Worm (Caenorhabditis elegans): Measurements from ENCODE around the gene ZC412.5.

ZC412.5 gene

DNA sequence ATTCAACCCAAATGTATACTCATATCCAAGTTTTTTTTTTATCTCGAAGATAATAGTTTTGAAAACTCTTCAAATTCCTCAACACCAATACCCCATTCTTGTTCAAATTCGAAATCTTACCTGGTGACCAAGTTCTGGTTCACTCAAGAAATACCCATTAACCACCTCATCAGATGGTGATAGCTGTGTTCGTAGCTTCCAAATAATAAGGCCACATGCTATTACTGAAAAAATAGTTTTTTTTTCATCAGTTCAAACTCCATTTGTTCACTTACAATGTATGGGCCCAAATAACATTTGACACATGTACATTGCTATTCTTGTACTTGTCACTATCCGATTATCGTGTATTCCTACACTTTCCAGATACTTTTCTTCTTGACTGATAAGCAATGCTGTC lies 32.2 kb upstream of the ZC412.5 start:
- no peak for TF ChIP-seq egl-5 (tag; optimal IDR thresholded peaks at IDR 0.05)
- no peak for TF ChIP-seq sea-2 (GFP tag; optimal IDR thresholded peaks at IDR 0.05)
- TF ChIP-seq mml-1 (tag; optimal IDR thresholded peaks at IDR 0.05): no peak
- TF ChIP-seq mdl-1 (tag; optimal IDR thresholded peaks at IDR 0.05): no peak
- no peak for TF ChIP-seq fkh-10 (GFP tag; optimal IDR thresholded peaks at IDR 0.05)
- TF ChIP-seq nfya-1 (tag; optimal IDR thresholded peaks at IDR 0.05; ENCODE audit: insufficient read depth): no peak

DNA sequence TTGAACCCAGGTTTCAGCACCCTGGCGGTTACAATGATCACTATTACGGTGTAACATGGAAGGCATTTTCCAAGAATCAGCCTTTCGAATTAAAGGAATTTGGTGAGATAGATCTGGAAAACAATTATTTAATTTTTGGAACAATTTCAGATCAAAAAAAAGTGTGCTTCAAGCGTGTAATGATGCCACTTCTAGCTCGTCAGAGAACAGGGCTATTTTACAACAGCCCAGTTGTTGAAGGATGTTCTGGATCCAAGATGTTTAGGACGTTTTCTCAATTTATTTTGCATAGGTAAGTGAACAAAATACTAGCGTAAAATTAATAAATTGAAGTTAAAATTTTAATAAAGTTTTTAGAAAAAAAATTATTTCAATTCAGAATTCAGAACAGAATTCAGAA lies 25.6 kb upstream of the ZC412.5 start:
- TF ChIP-seq daf-12 (tag; optimal IDR thresholded peaks at IDR 0.05) (no peak), unc-62 (GFP tag; optimal IDR thresholded peaks at IDR 0.05) (no peak), fkh-10 (GFP tag; optimal IDR thresholded peaks at IDR 0.05) (no peak), ztf-11 (tag; optimal IDR thresholded peaks at IDR 0.05) (no peak), mml-1 (tag; optimal IDR thresholded peaks at IDR 0.05) (no peak)

DNA sequence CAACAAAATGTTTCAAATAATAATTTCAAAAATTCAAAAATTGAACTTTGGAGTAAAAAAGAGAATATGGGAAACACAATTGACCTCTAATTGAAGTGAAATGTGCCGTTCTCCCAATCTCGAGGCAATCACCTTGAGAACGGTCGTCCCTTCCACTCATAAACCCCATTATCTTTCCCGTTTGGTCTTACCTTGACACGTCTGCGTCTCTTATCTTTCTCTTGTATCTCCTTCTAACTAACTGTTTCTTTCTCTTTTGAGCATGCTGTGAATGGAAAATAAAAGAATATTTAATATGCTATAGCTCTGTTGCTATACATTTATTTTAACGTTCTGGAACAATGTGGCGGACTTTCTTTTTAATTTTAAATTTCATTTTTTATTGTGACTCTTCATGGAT lies 24.3 kb upstream of the ZC412.5 start, which contains the start of gene H12D21.10:
Gene H12D21.10, plus strand, starts transcription at position 260 of the 400 bp plus-strand sequence.
- TF ChIP-seq sea-2 (GFP tag; optimal IDR thresholded peaks at IDR 0.05): no peak
- TF ChIP-seq pha-4 (tag; optimal IDR thresholded peaks at IDR 0.05): peak; percentile 15
- TF ChIP-seq elt-2 (tag; optimal IDR thresholded peaks at IDR 0.05): peak; percentile 13
- no peak for TF ChIP-seq ZK546.5 (tag; optimal IDR thresholded peaks at IDR 0.05)
- peak; percentile 27 for TF ChIP-seq nhr-25 (tag; optimal IDR thresholded peaks at IDR 0.05)
- no peak for TF ChIP-seq nhr-11 (tag; optimal IDR thresholded peaks at IDR 0.05)

DNA sequence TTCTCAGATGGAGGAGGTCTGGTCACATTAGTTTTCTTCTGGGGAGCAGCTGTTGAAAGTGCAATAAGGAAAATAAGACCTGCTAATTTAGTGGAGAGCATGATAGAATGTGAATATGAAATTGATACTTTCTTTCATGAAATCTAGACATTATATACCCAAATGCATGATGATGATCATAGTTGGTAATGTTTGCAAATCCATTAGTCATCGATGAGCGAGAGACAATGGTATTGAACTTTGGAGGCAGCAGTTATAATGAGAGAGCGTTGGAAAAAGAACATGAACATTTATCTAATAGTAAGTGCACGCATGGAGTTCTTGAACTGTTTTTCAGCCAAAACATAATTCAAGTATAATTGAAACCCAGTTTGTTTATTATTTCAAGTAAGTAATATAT lies 22.5 kb upstream of the ZC412.5 start, which contains the start of gene H12D21.6:
Gene H12D21.6, minus strand, starts transcription at position 101 of the 400 bp plus-strand sequence.
- TF ChIP-seq pqm-1 (tag; optimal IDR thresholded peaks at IDR 0.05) (no peak), elt-3 (tag; optimal IDR thresholded peaks at IDR 0.05) (no peak), egl-5 (tag; optimal IDR thresholded peaks at IDR 0.05) (no peak), ceh-9 (tag; optimal IDR thresholded peaks at IDR 0.05) (no peak), fkh-2 (tag; optimal IDR thresholded peaks at IDR 0.05) (no peak), nhr-11 (tag; optimal IDR thresholded peaks at IDR 0.05) (no peak), egl-27 (tag; optimal IDR thresholded peaks at IDR 0.05) (no peak), unc-62 (GFP tag; optimal IDR thresholded peaks at IDR 0.05) (no peak), ztf-11 (tag; optimal IDR thresholded peaks at IDR 0.05) (no peak), lin-39 (tag; optimal IDR thresholded peaks at IDR 0.05) (no peak), ztf-4 (tag; optimal IDR thresholded peaks at IDR 0.05) (no peak), unc-39 (tag; optimal IDR thresholded peaks at IDR 0.05) (no peak), pha-4 (tag; optimal IDR thresholded peaks at IDR 0.05) (no peak), mdl-1 (tag; optimal IDR thresholded peaks at IDR 0.05) (no peak), hmg-11 (tag; optimal IDR thresholded peaks at IDR 0.05) (no peak), tbx-2 (tag; optimal IDR thresholded peaks at IDR 0.05) (no peak)

DNA sequence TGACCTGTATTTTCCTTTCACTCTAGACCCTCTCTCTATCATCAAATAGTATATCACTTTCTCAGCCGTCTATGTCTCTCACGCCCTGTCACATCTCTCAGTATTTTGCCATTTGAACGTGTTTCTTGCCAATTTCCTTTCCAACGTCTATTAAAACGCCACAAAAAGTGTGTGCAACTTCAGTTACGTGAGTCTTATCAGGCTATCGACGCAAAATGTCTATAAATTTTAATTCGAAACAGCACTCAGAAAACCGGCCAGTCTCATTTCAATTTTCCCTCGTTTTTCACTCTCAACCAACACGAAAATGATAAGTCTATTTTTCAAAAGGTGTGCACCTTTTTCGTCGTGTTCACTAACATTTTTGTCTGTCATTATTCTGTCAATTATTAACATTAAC lies 20.3 kb upstream of the ZC412.5 start, which contains the start of gene mpst-3:
Gene mpst-3, plus strand, starts transcription at position 91 of the 400 bp plus-strand sequence.
- TF ChIP-seq ztf-4 (tag; optimal IDR thresholded peaks at IDR 0.05) (no peak), egl-27 (tag; optimal IDR thresholded peaks at IDR 0.05) (no peak), aly-2 (tag; optimal IDR thresholded peaks at IDR 0.05) (no peak), elt-3 (tag; optimal IDR thresholded peaks at IDR 0.05) (no peak), pha-4 (tag; optimal IDR thresholded peaks at IDR 0.05) (peak; percentile 27), ZK546.5 (tag; optimal IDR thresholded peaks at IDR 0.05) (no peak), elt-2 (tag; optimal IDR thresholded peaks at IDR 0.05) (peak; percentile 83), ama-1 (optimal IDR thresholded peaks at IDR 0.05) (no peak), nhr-12 (tag; optimal IDR thresholded peaks at IDR 0.05) (no peak), nhr-67 (tag; optimal IDR thresholded peaks at IDR 0.05) (no peak), nhr-23 (tag; optimal IDR thresholded peaks at IDR 0.05) (no peak), egl-5 (tag; optimal IDR thresholded peaks at IDR 0.05) (no peak), pqm-1 (tag; optimal IDR thresholded peaks at IDR 0.05) (peak; percentile 58), nhr-28 (tag; optimal IDR thresholded peaks at IDR 0.05) (no peak), sea-2 (GFP tag; optimal IDR thresholded peaks at IDR 0.05) (no peak), ceh-82 (tag; optimal IDR thresholded peaks at IDR 0.05) (no peak), unc-39 (tag; optimal IDR thresholded peaks at IDR 0.05) (no peak), hmg-11 (tag; optimal IDR thresholded peaks at IDR 0.05) (no peak), daf-12 (tag; optimal IDR thresholded peaks at IDR 0.05) (no peak), lin-15B (tag; optimal IDR thresholded peaks at IDR 0.05) (no peak), nhr-43 (tag; optimal IDR thresholded peaks at IDR 0.05; ENCODE audit: poor library complexity, severe bottlenecking) (no peak), ceh-28 (tag; optimal IDR thresholded peaks at IDR 0.05) (no peak), jun-1 (tag; optimal IDR thresholded peaks at IDR 0.05) (no peak), nhr-11 (tag; optimal IDR thresholded peaks at IDR 0.05) (no peak), ztf-11 (tag; optimal IDR thresholded peaks at IDR 0.05) (no peak), fkh-2 (tag; optimal IDR thresholded peaks at IDR 0.05) (no peak), nhr-76 (tag; optimal IDR thresholded peaks at IDR 0.05) (no peak)

Data from whole organism, L3 larva.